Worm (Caenorhabditis elegans): ENCODE measurements around the gene str-25.

Gene str-25

DNA sequence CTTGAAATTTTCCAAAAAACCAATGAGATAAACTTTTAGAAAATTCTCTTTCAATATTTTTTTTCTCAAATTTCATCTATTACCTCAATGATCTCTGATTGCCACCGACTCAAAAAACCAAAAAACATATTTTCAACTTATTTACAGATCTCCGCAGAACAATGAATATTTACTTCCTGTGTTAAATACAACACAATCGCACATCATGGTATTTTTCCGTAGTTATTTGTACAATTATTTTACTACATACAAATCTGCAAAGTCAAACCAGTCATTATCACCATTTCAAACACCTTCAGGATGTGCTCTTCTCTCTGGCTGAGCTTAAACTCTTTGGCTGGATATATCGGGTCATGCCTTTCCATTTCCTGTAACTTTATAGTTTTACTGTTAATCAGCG, 50.5 kb downstream of the str-25 start, which contains the start of gene str-108:
Gene str-108 (plus strand): TSS at position 301 of the 400 bp plus-strand sequence.
- TF ChIP-seq ces-1 (GFP tag; optimal IDR thresholded peaks at IDR 0.05), result no peak
- no peak for TF ChIP-seq lsy-2 (tag; optimal IDR thresholded peaks at IDR 0.05)
- no peak for TF ChIP-seq unc-120 (tag; optimal IDR thresholded peaks at IDR 0.05; ENCODE audit: poor library complexity, severe bottlenecking)
- TF ChIP-seq drap-1 (GFP tag; optimal IDR thresholded peaks at IDR 0.05), result no peak
- TF ChIP-seq hlh-1 (tag; optimal IDR thresholded peaks at IDR 0.05), result no peak
- no peak for TF ChIP-seq snpc-4 (tag; optimal IDR thresholded peaks at IDR 0.05)
- TF ChIP-seq unc-62 (GFP tag; optimal IDR thresholded peaks at IDR 0.05), result no peak
